Worm (Caenorhabditis elegans) whole organism, young adult: Measurements from ENCODE around the gene C54D10.3.

Experiments
- B0035.1 ChIP-seq: sonication (generic microtip); optimal IDR thresholded peaks from 2 replicates; lab custom pipeline; 2016; ENCODE audit warnings: missing genetic modification characterization, mild to moderate bottlenecking, missing compliant biosample characterization, missing genotype, missing genetic modification reagents
- C06A6.2 ChIP-seq: fragments of 200-800 bp; sonication (Bioruptor generic); conservative IDR thresholded peaks from 2 replicates; pipeline ENCODE4 v1.3.6; 2022; ENCODE audit warnings: missing genetic modification characterization, missing compliant biosample characterization
- ceh-100 ChIP-seq: fragments of 200-800 bp; sonication (Bioruptor generic); IDR thresholded peaks from 2 replicates; pipeline ENCODE4 v1.3.6; 2022; ENCODE audit warnings: missing genetic modification reagents, missing genetic modification characterization, missing compliant biosample characterization
- ceh-79 ChIP-seq: sonication (generic microtip); optimal IDR thresholded peaks from 2 replicates; lab custom pipeline; 2017; ENCODE audit warnings: mild to moderate bottlenecking, missing genetic modification characterization, missing compliant biosample characterization
- ets-4 ChIP-seq: fragments of 200-800 bp; sonication (Bioruptor generic); optimal IDR thresholded peaks from 2 replicates; lab custom pipeline; 2018; ENCODE audit warnings: mild to moderate bottlenecking, missing genetic modification characterization, missing compliant biosample characterization
- hmg-1.2 ChIP-seq: fragments of 200-800 bp; sonication (Bioruptor generic); IDR thresholded peaks from 2 replicates; pipeline ENCODE4 v1.3.6; 2022; ENCODE audit warnings: missing genetic modification reagents, missing genetic modification characterization, missing compliant biosample characterization
- lsl-1 ChIP-seq: fragments of 200-800 bp; sonication (Bioruptor generic); optimal IDR thresholded peaks from 2 replicates; lab custom pipeline; 2018; ENCODE audit warnings: mild to moderate bottlenecking, missing genetic modification characterization, moderate library complexity, missing compliant biosample characterization
- mcd-1 ChIP-seq: fragments of 200-800 bp; sonication (Bioruptor generic); IDR thresholded peaks from 2 replicates; pipeline ENCODE4 v1.3.6; 2022; ENCODE audit warnings: missing genetic modification reagents, missing genetic modification characterization, missing compliant biosample characterization
- nhr-90 ChIP-seq: sonication (generic microtip); optimal IDR thresholded peaks from 2 replicates; lab custom pipeline; 2016; ENCODE audit warnings: missing genotype, mild to moderate bottlenecking, missing genetic modification characterization, missing compliant biosample characterization
- tbp1 ChIP-seq: fragments of 200-800 bp; sonication (Bioruptor generic); optimal IDR thresholded peaks from 2 replicates; lab custom pipeline; 2018; ENCODE audit warnings: mild to moderate bottlenecking, missing genetic modification characterization, missing compliant biosample characterization
- unc-62 ChIP-seq: fragments of 150-350 bp; optimal IDR thresholded peaks from 2 replicates; lab custom pipeline; 2014; ENCODE audit warnings: missing biosample characterization, missing genetic modification reagents, missing genetic modification characterization

- no peak for TF ChIP-seq ceh-79 (tag; lab: Kevin White, UChicago)
- TF ChIP-seq lsl-1 (GFP tag; lab: Kevin White, UChicago) = no peak
- no peak for TF ChIP-seq B0035.1
- no peak for TF ChIP-seq nhr-90 (tag; lab: Kevin White, UChicago)
- no peak for TF ChIP-seq hmg-1.2 (GFP tag; lab: Robert Waterston, UW)
- TF ChIP-seq ceh-100 (GFP tag; lab: Robert Waterston, UW) = no peak
- TF ChIP-seq unc-62 (GFP tag; lab: Kevin White, UChicago) = no peak
- no peak for TF ChIP-seq mcd-1 (GFP tag; lab: Robert Waterston, UW)
- TF ChIP-seq C06A6.2 (GFP tag; lab: Robert Waterston, UW) = no peak
- no peak for TF ChIP-seq ets-4 (GFP tag; lab: Kevin White, UChicago)
- TF ChIP-seq tbp1 (GFP tag; lab: Kevin White, UChicago) = no peak
Observed at ce11 chrV:12386154-12386553, 32.2 kb upstream of the C54D10.3 start, which contains the start of gene K01D12.15.
